Fruit fly (Drosophila melanogaster) S2 (cell line): ENCODE measurements around the gene U2af38.

Experiments used
- CG8478 ChIP-seq: fragments of >200 bp; optimal IDR thresholded peaks from 2 replicates; lab custom pipeline; 2018
- CTCF ChIP-seq, 2 experiments: fragments of >200 bp; optimal IDR thresholded peaks; 2 replicates each; lab custom pipeline; 2018

The U2af38 gene

dm6 chr2L:246656-247340, 47.7 kb downstream of the U2af38 start:
- no peak for TF ChIP-seq CTCF (optimal IDR thresholded peaks at IDR 0.05; lab: Kevin White, UChicago)
- TF ChIP-seq CG8478 = no peak

dm6 chr2L:244559-244958, 49.9 kb downstream of the U2af38 start:
- TF ChIP-seq CG8478 = no peak
- no peak for TF ChIP-seq CTCF (optimal IDR thresholded peaks at IDR 0.05; lab: Kevin White, UChicago)

DNA sequence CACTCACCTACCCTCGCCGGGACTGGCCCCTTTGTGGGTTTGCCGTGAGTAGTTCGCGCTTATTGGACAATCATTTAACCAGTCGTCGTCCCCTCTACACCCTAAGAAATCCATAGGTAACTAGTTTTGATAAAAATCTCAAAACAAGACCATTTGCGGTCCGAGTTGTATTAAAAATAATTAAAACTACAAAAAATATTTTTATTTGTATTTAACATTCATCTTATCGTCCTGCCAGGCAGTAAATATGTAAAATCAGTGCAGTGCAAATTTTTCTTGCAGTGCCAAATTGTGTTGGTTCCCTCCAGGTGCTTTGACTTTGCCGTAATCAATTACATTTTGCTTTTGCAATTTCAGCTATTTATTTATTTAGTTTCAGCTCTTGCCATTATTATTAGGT, 50.7 kb downstream of the U2af38 start:
- no peak for TF ChIP-seq CTCF (optimal IDR thresholded peaks at IDR 0.05; lab: Kevin White, UChicago)
- no peak for TF ChIP-seq CG8478

DNA sequence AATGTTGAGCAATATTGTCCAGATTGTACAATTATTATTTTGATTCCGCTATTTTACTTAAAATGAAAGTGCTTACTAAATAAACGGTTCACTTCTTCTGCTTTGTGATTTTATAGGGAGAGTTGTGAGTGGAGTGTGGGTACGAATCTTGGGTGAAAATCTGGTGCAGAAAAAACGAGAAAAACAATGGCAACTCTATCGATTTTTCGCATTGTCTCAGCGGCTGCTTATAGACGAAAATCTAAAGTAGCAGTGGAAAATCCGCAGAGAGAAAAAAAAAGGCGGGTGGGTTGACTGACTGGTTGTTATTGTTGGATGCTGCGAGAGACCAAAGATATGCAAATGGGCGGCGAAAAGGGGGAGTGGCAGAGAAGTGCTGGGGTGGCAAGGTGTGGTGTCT, 51.4 kb downstream of the U2af38 start:
- no peak for TF ChIP-seq CG8478
- TF ChIP-seq CTCF (optimal IDR thresholded peaks at IDR 0.05; lab: Kevin White, UChicago) = no peak
